Worm (Caenorhabditis elegans): ENCODE results near the gene srx-117.

The srx-117 gene

ce11 chrV:5619372-5619771 lies 24.9 kb upstream of the srx-117 start (continued):
- TF ChIP-seq cebp-2 (GFP tag; IDR thresholded peaks at IDR 0.05) (no peak), ZK185.1 (tag; optimal IDR thresholded peaks at IDR 0.05; ENCODE audit: poor library complexity, severe bottlenecking) (no peak), F52B5.7 (tag; optimal IDR thresholded peaks at IDR 0.05) (no peak), hmg-1.2 (GFP tag; IDR thresholded peaks at IDR 0.05) (no peak), ztf-18 (tag; optimal IDR thresholded peaks at IDR 0.05) (peak; percentile 14), Y95B8A.8 (GFP tag; IDR thresholded peaks at IDR 0.05) (no peak), zfh-2 (GFP tag; conservative IDR thresholded peaks at IDR 0.05) (no peak)

- no peak for TF ChIP-seq somi-1 (GFP tag; optimal IDR thresholded peaks at IDR 0.05)
- TF ChIP-seq Y56A3A.18 (GFP tag; IDR thresholded peaks at IDR 0.05), result no peak
- TF ChIP-seq snpc-4 (GFP tag; optimal IDR thresholded peaks at IDR 0.05), result no peak
- TF ChIP-seq snpc-4 (tag; optimal IDR thresholded peaks at IDR 0.05), result no peak
Measured at ce11 chrV:5620040-5620439, 24.2 kb upstream of the srx-117 start, which contains the start of gene memb-2. memb-2 (minus strand) TSS chrV:5620140.

- TF ChIP-seq nhr-27 (tag; optimal IDR thresholded peaks at IDR 0.05), result no peak
- no peak for TF ChIP-seq bed-1 (GFP tag; IDR thresholded peaks at IDR 0.05)
- no peak for TF ChIP-seq repo-1 (tag; optimal IDR thresholded peaks at IDR 0.05)
- no peak for TF ChIP-seq C17E4.6 (GFP tag; IDR thresholded peaks at IDR 0.05)
- TF ChIP-seq lsl-1 (GFP tag; optimal IDR thresholded peaks at IDR 0.05), result no peak
- TF ChIP-seq sdz-38 (tag; optimal IDR thresholded peaks at IDR 0.05), result no peak
- TF ChIP-seq let-607 (tag; optimal IDR thresholded peaks at IDR 0.05), result no peak
- no peak for TF ChIP-seq ztf-26 (tag; optimal IDR thresholded peaks at IDR 0.05)
- TF ChIP-seq mel-28 (tag; optimal IDR thresholded peaks at IDR 0.05; ENCODE audit: borderline replicate concordance), result no peak
- no peak for TF ChIP-seq nhr-120 (GFP tag; IDR thresholded peaks at IDR 0.05)
- TF ChIP-seq snpc-1.3 (tag; optimal IDR thresholded peaks at IDR 0.05; ENCODE audit: insufficient read depth), result no peak
- no peak for TF ChIP-seq atf-7 (tag; optimal IDR thresholded peaks at IDR 0.05)
- no peak for TF ChIP-seq zfh-2 (GFP tag; conservative IDR thresholded peaks at IDR 0.05)
- no peak for TF ChIP-seq egrh-3 (GFP tag; IDR thresholded peaks at IDR 0.05)
- TF ChIP-seq sptf-2 (GFP tag; optimal IDR thresholded peaks at IDR 0.05), result no peak
Measured at ce11 chrV:5621390-5621789, 22.9 kb upstream of the srx-117 start, which contains the start of gene M03E7.1. M03E7.1 (plus strand) TSS chrV:5621690.

- TF ChIP-seq B0035.1 (tag; optimal IDR thresholded peaks at IDR 0.05) (no peak), K12H6.12 (tag; optimal IDR thresholded peaks at IDR 0.05) (peak; percentile 17)
Measured at ce11 chrV:5628014-5628413, 16.3 kb upstream of the srx-117 start.

ce11 chrV:5630792-5631191 lies 13.5 kb upstream of the srx-117 start, which contains the start of gene acy-4:
acy-4 (minus strand) TSS chrV:5630892.
- TF ChIP-seq ztf-18 (tag; optimal IDR thresholded peaks at IDR 0.05) (no peak), F10E7.11 (tag; optimal IDR thresholded peaks at IDR 0.05) (no peak), zfh-2 (GFP tag; conservative IDR thresholded peaks at IDR 0.05) (no peak), fkh-3 (tag; optimal IDR thresholded peaks at IDR 0.05) (no peak), T26A5.8 (tag; optimal IDR thresholded peaks at IDR 0.05) (no peak), snpc-4 (GFP tag; optimal IDR thresholded peaks at IDR 0.05) (no peak), snpc-4 (tag; optimal IDR thresholded peaks at IDR 0.05) (no peak), ets-4 (GFP tag; optimal IDR thresholded peaks at IDR 0.05) (no peak), bed-2 (GFP tag; IDR thresholded peaks at IDR 0.05) (no peak), ztf-3 (GFP tag; optimal IDR thresholded peaks at IDR 0.05) (no peak)
